Worm (Caenorhabditis elegans): ENCODE results near the gene ptpn-22.

DNA sequence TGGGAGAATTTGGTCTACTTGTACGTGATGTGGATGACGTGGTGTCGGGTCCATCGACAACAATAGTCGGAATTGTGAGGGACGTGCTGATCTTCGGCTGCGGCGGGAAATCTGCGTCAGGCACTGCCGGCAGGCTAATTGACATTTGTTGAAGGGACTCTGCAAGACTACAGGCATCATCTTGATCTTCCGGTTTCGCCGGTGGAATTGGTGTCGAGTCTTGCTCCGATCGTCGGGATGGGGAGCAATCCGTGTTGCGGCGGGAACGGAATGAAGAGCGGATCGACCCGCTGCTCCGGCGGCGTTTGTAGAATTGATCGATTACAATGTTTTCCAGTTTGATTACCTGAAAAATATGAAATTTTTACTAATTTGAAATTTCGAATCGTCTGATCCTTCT, 12.4 kb upstream of the ptpn-22 start:
- TF ChIP-seq mls-2 (tag; optimal IDR thresholded peaks at IDR 0.05): no peak
- no peak for TF ChIP-seq snpc-4 (tag; optimal IDR thresholded peaks at IDR 0.05)
- no peak for TF ChIP-seq unc-39 (tag; optimal IDR thresholded peaks at IDR 0.05)
- no peak for TF ChIP-seq flh-1 (GFP tag; optimal IDR thresholded peaks at IDR 0.05)
- no peak for TF ChIP-seq pha-4 (tag; optimal IDR thresholded peaks at IDR 0.05)
- TF ChIP-seq lsy-2 (tag; optimal IDR thresholded peaks at IDR 0.05): no peak
